Fruit fly (Drosophila melanogaster): ENCODE data around the gene Idgf2.

Gene Idgf2

dm6 chr2L:16492617-16493203, 45.6 kb downstream of the Idgf2 start (continued):
- TF ChIP-seq CG8388 (GFP tag; optimal IDR thresholded peaks at IDR 0.05) (peak; percentile 74), nerfin-2 (GFP tag; IDR thresholded peaks at IDR 0.05; ENCODE audit: partially characterized antibody) (no peak), B-H2 (GFP tag; optimal IDR thresholded peaks at IDR 0.05) (peak; percentile 40), odd (GFP tag; optimal IDR thresholded peaks at IDR 0.05) (peak; percentile 76), CG31224 (GFP tag; IDR thresholded peaks at IDR 0.05) (peak; percentile 36; the same call in 1 of the 2 replicates), CG4328 (GFP tag; optimal IDR thresholded peaks at IDR 0.05) (peak; percentile 28), toy (GFP tag; IDR thresholded peaks at IDR 0.05) (no peak), CG8089 (GFP tag; optimal IDR thresholded peaks at IDR 0.05) (peak; percentile 44), Hr78 (GFP tag; optimal IDR thresholded peaks at IDR 0.05) (peak in 1 of 2 experiments; percentile 48), sens-2 (GFP tag; IDR thresholded peaks at IDR 0.05) (peak; percentile 70), CG9727 (GFP tag; optimal IDR thresholded peaks at IDR 0.05) (peak; percentile 90), tgo (GFP tag; IDR thresholded peaks at IDR 0.05) (peak; percentile 79), CG10431 (GFP tag; optimal IDR thresholded peaks at IDR 0.05) (peak; percentile 41), Six4 (GFP tag; optimal IDR thresholded peaks at IDR 0.05) (peak; percentile 51), CG17912 (GFP tag; optimal IDR thresholded peaks at IDR 0.05) (peak; percentile 70), pum (GFP tag; optimal IDR thresholded peaks at IDR 0.05) (peak; percentile 66), klu (GFP tag; IDR thresholded peaks at IDR 0.05) (peak; percentile 66; the same call in 1 of the 2 replicates), bowl (GFP tag; IDR thresholded peaks at IDR 0.05) (no peak), Mrtf (GFP tag; IDR thresholded peaks at IDR 0.05) (peak; percentile 80; the same call in 2 of the 3 replicates), ftz-f1 (GFP tag; optimal IDR thresholded peaks at IDR 0.05) (no peak), CG32767 (GFP tag; IDR thresholded peaks at IDR 0.05) (peak; percentile 67; the same call in 1 of the 2 replicates), pb (GFP tag; optimal IDR thresholded peaks at IDR 0.05) (peak; percentile 38), trem (tag; optimal IDR thresholded peaks at IDR 0.05) (peak; percentile 69), gcm2 (GFP tag; optimal IDR thresholded peaks at IDR 0.05) (peak; percentile 60), Doc3 (GFP tag; IDR thresholded peaks at IDR 0.05; ENCODE audit: partially characterized antibody) (no peak), CG8281 (tag; optimal IDR thresholded peaks at IDR 0.05) (peak; percentile 47), Fer2 (tag; optimal IDR thresholded peaks at IDR 0.05) (peak; percentile 58), Hand (GFP tag; optimal IDR thresholded peaks at IDR 0.05) (peak; percentile 65), CG11723 (GFP tag; optimal IDR thresholded peaks at IDR 0.05) (peak; percentile 76), CG10366 (GFP tag; IDR thresholded peaks at IDR 0.05) (peak; percentile 66), Dp (GFP tag; optimal IDR thresholded peaks at IDR 0.05) (no peak), HLHmδ (GFP tag; optimal IDR thresholded peaks at IDR 0.05) (no peak), z (GFP tag; IDR thresholded peaks at IDR 0.05) (no peak), CG13287 (GFP tag; IDR thresholded peaks at IDR 0.05; ENCODE audit: partially characterized antibody) (no peak), sima (GFP tag; optimal IDR thresholded peaks at IDR 0.05) (no peak), CG6175 (GFP tag; IDR thresholded peaks at IDR 0.05) (no peak), Adf1 (GFP tag; IDR thresholded peaks at IDR 0.05) (0 out of 2 replicates have a peak, but pooled peaks have one; percentile 12), ems (GFP tag; optimal IDR thresholded peaks at IDR 0.05) (peak; percentile 77), gfzf (GFP tag; optimal IDR thresholded peaks at IDR 0.05) (no peak), Blimp-1 (GFP tag; optimal IDR thresholded peaks at IDR 0.05) (peak; percentile 87), nom (GFP tag; optimal IDR thresholded peaks at IDR 0.05) (peak; percentile 88), repo (GFP tag; optimal IDR thresholded peaks at IDR 0.05) (peak; percentile 32), Fer3 (tag; optimal IDR thresholded peaks at IDR 0.05) (peak; percentile 76), Atf-2 (GFP tag; optimal IDR thresholded peaks at IDR 0.05) (peak; percentile 54), az2 (GFP tag; optimal IDR thresholded peaks at IDR 0.05) (peak; percentile 83), eyg (GFP tag; optimal IDR thresholded peaks at IDR 0.05) (no peak), CG7372 (GFP tag; IDR thresholded peaks at IDR 0.05) (peak; percentile 41; the same call in 1 of the 2 replicates), tup (GFP tag; optimal IDR thresholded peaks at IDR 0.05) (peak; percentile 49), lilli (GFP tag; optimal IDR thresholded peaks at IDR 0.05) (peak; percentile 77)

Data from whole organism, embryonic.